Worm (Caenorhabditis elegans) whole organism, L1 larva: ENCODE measurements around the gene mab-23.
A peak's percentile ranks its signal among the peaks of the same experiment; 100 is the strongest.

ENCODE experiments used
- C04F5.9 ChIP-seq: sonication (generic microtip); optimal IDR thresholded peaks from 2 replicates; lab custom pipeline; 2016; ENCODE audit warnings: missing genetic modification characterization, missing compliant biosample characterization
- C34B4.2 ChIP-seq: sonication (generic microtip); optimal IDR thresholded peaks from 2 replicates; lab custom pipeline; 2017; ENCODE audit warnings: mild to moderate bottlenecking, missing genetic modification characterization, missing compliant biosample characterization
- aha-1 ChIP-seq: fragments of 150-350 bp; optimal IDR thresholded peaks from 2 replicates; lab custom pipeline; 2014; ENCODE audit warnings: missing biosample characterization, missing genetic modification characterization
- alr-1 ChIP-seq: fragments of 200-800 bp; sonication (Bioruptor generic); optimal IDR thresholded peaks from 2 replicates; lab custom pipeline; 2018; ENCODE audit warnings: borderline replicate concordance, mild to moderate bottlenecking, missing genetic modification characterization, missing compliant biosample characterization
- aly-2 ChIP-seq: fragments of 150-350 bp; optimal IDR thresholded peaks from 2 replicates; lab custom pipeline; 2014; ENCODE audit warnings: missing biosample characterization, missing genetic modification characterization
- ceh-63 ChIP-seq: fragments of 200-800 bp; sonication (Bioruptor generic); optimal IDR thresholded peaks from 2 replicates; lab custom pipeline; 2018; ENCODE audit warnings: mild to moderate bottlenecking, missing genetic modification characterization, missing compliant biosample characterization
- ceh-8 ChIP-seq: fragments of 200-800 bp; sonication (Bioruptor generic); optimal IDR thresholded peaks from 2 replicates; lab custom pipeline; 2018; ENCODE audit warnings: mild to moderate bottlenecking, missing genetic modification characterization, moderate library complexity, missing compliant biosample characterization
- ceh-88 ChIP-seq: fragments of 200-800 bp; sonication (Bioruptor generic); IDR thresholded peaks from 2 replicates; pipeline ENCODE4 v1.3.6; 2022; ENCODE audit warnings: missing genetic modification characterization, missing compliant biosample characterization
- ceh-90 ChIP-seq: sonication (generic microtip); optimal IDR thresholded peaks from 2 replicates; lab custom pipeline; 2016; ENCODE audit warnings: missing genetic modification characterization, missing compliant biosample characterization
- efl-1 ChIP-seq, 4 experiments: fragments of 150-350 bp; optimal IDR thresholded peaks in 3 of 4; peaks in 1 of 4; 1 replicate in 1 of 4; 2 replicates in 3 of 4; lab custom pipeline; 2014; ENCODE audit warnings: missing biosample characterization in 2 of 4, missing genetic modification characterization in 2 of 4, missing genetic modification reagents in 2 of 4
- elt-2 ChIP-seq: sonication (generic microtip); optimal IDR thresholded peaks from 2 replicates; lab custom pipeline; 2016; ENCODE audit warnings: missing genetic modification characterization, mild to moderate bottlenecking, inconsistent platforms, missing compliant biosample characterization, missing genetic modification reagents
- grh-1 ChIP-seq: fragments of 200-800 bp; sonication (Bioruptor generic); IDR thresholded peaks from 2 replicates; pipeline ENCODE4 v1.3.6; 2022; ENCODE audit warnings: missing genetic modification reagents, missing genetic modification characterization, missing compliant biosample characterization
- hlh-17 ChIP-seq: fragments of 200-800 bp; sonication (Bioruptor generic); optimal IDR thresholded peaks from 2 replicates; lab custom pipeline; 2018; ENCODE audit warnings: missing genetic modification characterization, mild to moderate bottlenecking, missing compliant biosample characterization, moderate library complexity, borderline replicate concordance
- hpl-2 ChIP-seq: fragments of 150-350 bp; optimal IDR thresholded peaks from 2 replicates; lab custom pipeline; 2014; ENCODE audit warnings: missing biosample characterization, missing genetic modification reagents, missing genetic modification characterization
- irx-1 ChIP-seq: sonication (generic microtip); optimal IDR thresholded peaks from 2 replicates; lab custom pipeline; 2016; ENCODE audit warnings: missing genetic modification characterization, missing compliant biosample characterization
- jun-1 ChIP-seq: fragments of 150-350 bp; optimal IDR thresholded peaks from 2 replicates; lab custom pipeline; 2014; ENCODE audit warnings: missing biosample characterization, missing genetic modification reagents, missing genetic modification characterization
- lin-14 ChIP-seq: fragments of 200-800 bp; sonication (Bioruptor generic); optimal IDR thresholded peaks from 2 replicates; lab custom pipeline; 2018; ENCODE audit warnings: mild to moderate bottlenecking, missing genetic modification characterization, moderate library complexity, missing compliant biosample characterization
- lin-35 ChIP-seq, 2 experiments: fragments of 150-350 bp; optimal IDR thresholded peaks; 2 replicates each; lab custom pipeline; 2014; ENCODE audit warnings: missing biosample characterization in 2 of 2, missing genetic modification characterization in 2 of 2, missing genetic modification reagents in 2 of 2
- lir-3 ChIP-seq: sonication (generic microtip); optimal IDR thresholded peaks from 2 replicates; lab custom pipeline; 2016; ENCODE audit warnings: mild to moderate bottlenecking, missing genetic modification characterization, moderate library complexity, missing compliant biosample characterization; ENCODE audit not compliant: poor library complexity
- mdl-1 ChIP-seq, 2 experiments: fragments of 150-350 bp; optimal IDR thresholded peaks; 2 replicates each; lab custom pipeline; 2014 to 2017; ENCODE audit warnings: missing biosample characterization in 2 of 2, missing genetic modification characterization in 2 of 2, inconsistent platforms in 1 of 2
- mef-2 ChIP-seq: fragments of 150-350 bp; optimal IDR thresholded peaks from 2 replicates; lab custom pipeline; 2014; ENCODE audit warnings: missing biosample characterization, missing genetic modification characterization
- nhr-20 ChIP-seq: sonication (generic microtip); optimal IDR thresholded peaks from 2 replicates; lab custom pipeline; 2016; ENCODE audit warnings: mild to moderate bottlenecking, missing genetic modification characterization, missing compliant biosample characterization
- nhr-71 ChIP-seq: sonication (generic microtip); optimal IDR thresholded peaks from 2 replicates; lab custom pipeline; 2016; ENCODE audit warnings: mild to moderate bottlenecking, missing genetic modification characterization, moderate library complexity, missing compliant biosample characterization
- nhr-85 ChIP-seq: sonication (generic microtip); peaks from one replicate; lab custom pipeline; 2016; ENCODE audit warnings: missing genetic modification characterization, inconsistent platforms, missing compliant biosample characterization
- nhr-90 ChIP-seq: sonication (generic microtip); optimal IDR thresholded peaks from 2 replicates; lab custom pipeline; 2016; ENCODE audit warnings: mild to moderate bottlenecking, missing genetic modification characterization, missing compliant biosample characterization; ENCODE audit not compliant: poor library complexity
- pag-3 ChIP-seq: sonication (generic microtip); optimal IDR thresholded peaks from 2 replicates; lab custom pipeline; 2017; ENCODE audit warnings: missing genetic modification characterization, mild to moderate bottlenecking, missing compliant biosample characterization, antibody characterized with exemption, borderline replicate concordance; ENCODE audit not compliant: insufficient read depth
- pax-3 ChIP-seq: fragments of 200-800 bp; sonication (Bioruptor generic); optimal IDR thresholded peaks from 2 replicates; lab custom pipeline; 2018; ENCODE audit warnings: mild to moderate bottlenecking, missing genetic modification characterization, moderate library complexity, missing compliant biosample characterization
- skn-1 ChIP-seq: fragments of 150-350 bp; optimal IDR thresholded peaks from 2 replicates; lab custom pipeline; 2014; ENCODE audit warnings: missing biosample characterization, missing genetic modification characterization
- snpc-4 ChIP-seq: fragments of 150-350 bp; optimal IDR thresholded peaks from 2 replicates; lab custom pipeline; 2014; ENCODE audit warnings: missing biosample characterization, missing genetic modification characterization
- snu-23 ChIP-seq: sonication (generic microtip); optimal IDR thresholded peaks from 2 replicates; lab custom pipeline; 2016; ENCODE audit warnings: missing genetic modification characterization, missing compliant biosample characterization
- sup-37 ChIP-seq: fragments of 200-800 bp; sonication (Bioruptor generic); optimal IDR thresholded peaks from 2 replicates; lab custom pipeline; 2018; ENCODE audit warnings: mild to moderate bottlenecking, missing genetic modification characterization, missing compliant biosample characterization
- tbx-2 ChIP-seq: sonication (generic microtip); optimal IDR thresholded peaks from 2 replicates; lab custom pipeline; 2016; ENCODE audit warnings: missing genetic modification characterization, missing compliant biosample characterization
- tlp-1 ChIP-seq: fragments of 150-350 bp; optimal IDR thresholded peaks from 2 replicates; lab custom pipeline; 2014; ENCODE audit warnings: missing biosample characterization, missing genetic modification characterization
- unc-30 ChIP-seq: sonication (generic microtip); optimal IDR thresholded peaks from 2 replicates; lab custom pipeline; 2017; ENCODE audit warnings: missing biosample characterization, missing genetic modification characterization
- unc-86 ChIP-seq: sonication (generic microtip); optimal IDR thresholded peaks from 2 replicates; lab custom pipeline; 2016; ENCODE audit warnings: missing genetic modification characterization, missing compliant biosample characterization
- vab-15 ChIP-seq: sonication (generic microtip); optimal IDR thresholded peaks from 2 replicates; lab custom pipeline; 2017; ENCODE audit warnings: missing genotype, mild to moderate bottlenecking, missing genetic modification characterization, missing compliant biosample characterization

The mab-23 gene

ce11 chrV:10632758-10633157, at the start of gene mab-23:
mab-23 (plus strand) TSS chrV:10633058.
- TF ChIP-seq pag-3 (no peak), ceh-8 (no peak), ceh-88 (GFP tag; lab: Robert Waterston, UW) (no peak), jun-1 (tag; lab: Kevin White, UChicago) (no peak)

ce11 chrV:10588694-10589093, 44.2 kb upstream of the mab-23 start, which contains the start of gene srg-32:
srg-32 (minus strand) TSS chrV:10588794.
- TF ChIP-seq nhr-90 (no peak), grh-1 (GFP tag; lab: Robert Waterston, UW) (no peak), tbx-2 (tag; lab: Kevin White, UChicago) (no peak), aha-1 (tag; lab: Kevin White, UChicago) (no peak), ceh-90 (no peak), C34B4.2 (no peak), mdl-1 (tag; optimal IDR thresholded peaks at IDR 0.05; lab: Kevin White, UChicago) (no peak), nhr-85 (tag; lab: Kevin White, UChicago) (no peak), aly-2 (tag; lab: Kevin White, UChicago) (no peak), ceh-88 (GFP tag; lab: Robert Waterston, UW) (no peak), unc-86 (tag; lab: Kevin White, UChicago) (no peak), sup-37 (GFP tag; lab: Kevin White, UChicago) (no peak), elt-2 (tag; lab: Kevin White, UChicago) (no peak), C04F5.9 (no peak)

ce11 chrV:10589774-10590528, 42.9 kb upstream of the mab-23 start, which contains the start of gene ttr-23:
ttr-23 (minus strand) TSS chrV:10589860.
- no peak for TF ChIP-seq nhr-90
- TF ChIP-seq elt-2 (tag; lab: Kevin White, UChicago) = peak; percentile 83
- TF ChIP-seq tlp-1 (tag; lab: Kevin White, UChicago) = peak; percentile 24
- no peak for TF ChIP-seq efl-1 (optimal IDR thresholded peaks at IDR 0.05; lab: Kevin White, UChicago)
- TF ChIP-seq efl-1 (GFP tag; optimal IDR thresholded peaks at IDR 0.05 in 1 of 2; lab: Kevin White, UChicago) = peak in 1 of 2 experiments; percentile 36
- peak; percentile 66 for TF ChIP-seq nhr-85 (tag; lab: Kevin White, UChicago)
- TF ChIP-seq irx-1 (tag; lab: Kevin White, UChicago) = no peak
- TF ChIP-seq nhr-71 (tag; lab: Kevin White, UChicago) = peak; percentile 62
- TF ChIP-seq nhr-20 (tag; lab: Kevin White, UChicago) = peak; percentile 32
- TF ChIP-seq lin-35 (GFP tag; optimal IDR thresholded peaks at IDR 0.05; lab: Kevin White, UChicago) = peak in 1 of 2 experiments; percentile 43
- no peak for TF ChIP-seq jun-1 (tag; lab: Kevin White, UChicago)

ce11 chrV:10592479-10592878, 40.4 kb upstream of the mab-23 start, which contains the start of gene T21C9.9:
T21C9.9 (minus strand) TSS chrV:10592579.
- TF ChIP-seq ceh-90 (no peak), sup-37 (GFP tag; lab: Kevin White, UChicago) (no peak), alr-1 (tag; lab: Kevin White, UChicago) (no peak), snpc-4 (tag; lab: Kevin White, UChicago) (no peak), unc-30 (tag; lab: Kevin White, UChicago) (no peak), mef-2 (tag; lab: Kevin White, UChicago) (no peak), pax-3 (no peak), hlh-17 (GFP tag; lab: Kevin White, UChicago) (no peak), snu-23 (GFP tag; lab: Kevin White, UChicago) (no peak), hpl-2 (GFP tag; lab: Kevin White, UChicago) (no peak), aha-1 (tag; lab: Kevin White, UChicago) (no peak), skn-1 (no peak), vab-15 (tag; lab: Kevin White, UChicago) (no peak), ceh-63 (GFP tag; lab: Kevin White, UChicago) (no peak), C34B4.2 (no peak), lin-14 (no peak), lir-3 (tag; lab: Kevin White, UChicago) (no peak)
